Worm (Caenorhabditis elegans) whole organism, young adult: ENCODE results near the gene T16D1.1.

ENCODE experiments used
- T07F8.4 ChIP-seq: sonication (generic microtip); optimal IDR thresholded peaks from 2 replicates; lab custom pipeline; 2016; ENCODE audit warnings: mild to moderate bottlenecking, missing genetic modification characterization, moderate library complexity, missing compliant biosample characterization
- Y53F4B.3 ChIP-seq: fragments of 200-800 bp; sonication (Bioruptor generic); IDR thresholded peaks from 2 replicates; pipeline ENCODE4 v1.3.6; 2022; ENCODE audit warnings: missing genetic modification reagents, missing genetic modification characterization, missing compliant biosample characterization
- ama-1 ChIP-seq, 3 experiments: fragments of 150-350 bp in 1 of 3; sonication (generic microtip) in 2 of 3; optimal IDR thresholded peaks; 2 replicates each; lab custom pipeline; 2014 to 2018; ENCODE audit warnings: missing biosample characterization in 2 of 3, missing genetic modification characterization in 2 of 3, missing genetic modification reagents in 2 of 3
- bed-1 ChIP-seq: fragments of 200-800 bp; sonication (Bioruptor generic); IDR thresholded peaks from 2 replicates; pipeline ENCODE4 v1.3.6; 2022; ENCODE audit warnings: missing genetic modification reagents, missing genetic modification characterization, missing compliant biosample characterization
- bed-2 ChIP-seq: fragments of 200-800 bp; sonication (Bioruptor generic); IDR thresholded peaks from 2 replicates; pipeline ENCODE4 v1.3.6; 2022; ENCODE audit warnings: missing genetic modification reagents, missing genetic modification characterization, missing compliant biosample characterization
- ceh-27 ChIP-seq: fragments of 200-800 bp; sonication (Bioruptor generic); optimal IDR thresholded peaks from 2 replicates; lab custom pipeline; 2018; ENCODE audit warnings: mild to moderate bottlenecking, missing genetic modification characterization, moderate library complexity, missing compliant biosample characterization
- lsy-27 ChIP-seq: sonication (generic microtip); optimal IDR thresholded peaks from 2 replicates; lab custom pipeline; 2017; ENCODE audit warnings: missing genetic modification characterization, mild to moderate bottlenecking, missing compliant biosample characterization, antibody characterized with exemption, missing genotype, borderline replicate concordance; ENCODE audit not compliant: insufficient read depth
- nhr-80 ChIP-seq: sonication (generic microtip); optimal IDR thresholded peaks from 2 replicates; lab custom pipeline; 2016; ENCODE audit warnings: missing genetic modification characterization, missing compliant biosample characterization
- nhr-90 ChIP-seq: sonication (generic microtip); optimal IDR thresholded peaks from 2 replicates; lab custom pipeline; 2016; ENCODE audit warnings: missing genotype, mild to moderate bottlenecking, missing genetic modification characterization, missing compliant biosample characterization
- pbrm-1 ChIP-seq: fragments of 200-800 bp; sonication (Bioruptor generic); IDR thresholded peaks from 2 replicates; pipeline ENCODE4 v1.3.6; 2022; ENCODE audit warnings: missing genetic modification reagents, missing genetic modification characterization, missing compliant biosample characterization
- unc-62 ChIP-seq: fragments of 150-350 bp; optimal IDR thresholded peaks from 2 replicates; lab custom pipeline; 2014; ENCODE audit warnings: missing biosample characterization, missing genetic modification reagents, missing genetic modification characterization

DNA sequence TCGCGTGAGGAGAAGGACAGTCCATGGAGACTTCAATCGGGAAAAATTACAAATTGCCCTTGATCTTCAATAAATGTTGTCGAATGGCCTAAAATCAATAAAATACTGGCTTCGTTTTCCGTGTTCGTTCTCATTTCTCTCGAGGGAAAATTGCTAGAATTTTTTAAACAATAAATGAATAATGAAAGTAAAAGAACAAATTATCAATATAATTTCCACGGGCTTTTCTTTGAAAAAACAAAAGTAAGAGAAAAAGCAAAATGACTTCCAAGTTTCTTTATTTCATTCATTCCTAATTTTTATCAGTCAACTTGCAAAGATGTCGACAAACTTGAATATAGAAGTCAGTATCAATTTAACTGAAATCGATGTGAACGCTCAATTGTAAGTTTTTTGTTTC lies 28.8 kb downstream of the T16D1.1 start, which contains the start of gene C34F11.1:
- no peak for TF ChIP-seq bed-2 (GFP tag; lab: Robert Waterston, UW)
- no peak for TF ChIP-seq lsy-27 (tag; lab: Kevin White, UChicago)
- no peak for TF ChIP-seq Y53F4B.3 (GFP tag; lab: Robert Waterston, UW)
- TF ChIP-seq ama-1 (optimal IDR thresholded peaks at IDR 0.05; lab: Kevin White, UChicago): no peak
- no peak for TF ChIP-seq ama-1 (GFP tag; optimal IDR thresholded peaks at IDR 0.05; lab: Kevin White, UChicago)
- no peak for TF ChIP-seq bed-1 (GFP tag; lab: Robert Waterston, UW)
- no peak for TF ChIP-seq unc-62 (GFP tag; lab: Kevin White, UChicago)
- TF ChIP-seq nhr-80 (tag; lab: Kevin White, UChicago): no peak
- TF ChIP-seq pbrm-1 (GFP tag; lab: Robert Waterston, UW): no peak
- no peak for TF ChIP-seq ceh-27
- TF ChIP-seq nhr-90 (tag; lab: Kevin White, UChicago): no peak
- TF ChIP-seq T07F8.4 (tag; lab: Kevin White, UChicago): no peak
